Worm (Caenorhabditis elegans): Measurements from ENCODE around the gene che-11.

Gene che-11

DNA sequence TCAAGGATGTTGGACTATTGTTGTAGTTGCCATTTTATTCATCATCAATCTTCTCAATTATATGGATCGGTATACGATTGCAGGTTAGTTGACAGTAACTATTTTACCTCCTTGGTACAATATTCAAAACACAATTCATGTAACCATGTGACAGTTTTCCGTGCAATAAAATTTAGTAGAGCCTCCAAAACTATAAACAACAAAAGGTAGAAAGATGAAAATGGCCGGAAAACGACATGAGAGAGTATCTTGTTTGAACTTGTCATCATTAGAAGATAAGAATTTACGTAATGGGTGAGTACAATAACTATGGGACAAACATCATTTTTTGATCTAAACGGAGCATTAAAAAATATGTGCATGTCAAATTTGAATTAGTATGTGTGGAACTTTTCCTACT is 35.4 kb downstream of the che-11 start:
- TF ChIP-seq flt-1 (GFP tag; IDR thresholded peaks at IDR 0.05) (no peak), hmg-4 (GFP tag; optimal IDR thresholded peaks at IDR 0.05) (no peak), tra-4 (tag; optimal IDR thresholded peaks at IDR 0.05) (no peak), sea-1 (GFP tag; conservative IDR thresholded peaks at IDR 0.05) (no peak), pes-1 (GFP tag; IDR thresholded peaks at IDR 0.05) (no peak), ceh-13 (GFP tag; optimal IDR thresholded peaks at IDR 0.05) (no peak), B0310.2 (tag; optimal IDR thresholded peaks at IDR 0.05) (no peak), ceh-36 (tag; optimal IDR thresholded peaks at IDR 0.05) (no peak), F13C5.2 (tag; optimal IDR thresholded peaks at IDR 0.05) (no peak), ama-1 (optimal IDR thresholded peaks at IDR 0.05) (no peak), tbx-11 (GFP tag; IDR thresholded peaks at IDR 0.05) (no peak), hnd-1 (tag; optimal IDR thresholded peaks at IDR 0.05) (no peak), ets-7 (tag; optimal IDR thresholded peaks at IDR 0.05) (no peak)

DNA sequence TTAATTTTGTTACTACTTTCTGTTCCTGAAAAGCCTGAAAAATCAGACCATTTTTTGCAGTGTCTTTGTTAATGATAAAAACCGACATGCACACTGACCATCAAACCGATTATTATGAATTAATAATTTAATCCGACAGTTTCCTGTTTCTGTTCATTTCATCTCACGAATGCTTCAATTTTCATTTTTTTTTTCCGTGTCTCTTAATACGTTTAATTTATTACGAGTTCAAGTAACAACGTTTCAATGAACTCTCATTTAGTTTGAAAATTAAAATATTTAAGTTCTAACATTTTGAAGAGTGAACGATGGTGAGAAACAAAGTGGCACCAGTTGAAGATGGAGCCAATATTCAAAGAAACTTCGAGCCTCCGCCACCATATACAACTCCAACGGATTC is 35.8 kb downstream of the che-11 start, which contains the start of gene spin-1:
Gene spin-1 (plus strand): TSS at position 301 of the 400 bp plus-strand sequence.
- TF ChIP-seq pes-1 (GFP tag; IDR thresholded peaks at IDR 0.05) (no peak), aly-1 (tag; optimal IDR thresholded peaks at IDR 0.05) (no peak), hnd-1 (tag; optimal IDR thresholded peaks at IDR 0.05) (no peak), ama-1 (optimal IDR thresholded peaks at IDR 0.05) (no peak), scrt-1 (GFP tag; IDR thresholded peaks at IDR 0.05) (no peak)

DNA sequence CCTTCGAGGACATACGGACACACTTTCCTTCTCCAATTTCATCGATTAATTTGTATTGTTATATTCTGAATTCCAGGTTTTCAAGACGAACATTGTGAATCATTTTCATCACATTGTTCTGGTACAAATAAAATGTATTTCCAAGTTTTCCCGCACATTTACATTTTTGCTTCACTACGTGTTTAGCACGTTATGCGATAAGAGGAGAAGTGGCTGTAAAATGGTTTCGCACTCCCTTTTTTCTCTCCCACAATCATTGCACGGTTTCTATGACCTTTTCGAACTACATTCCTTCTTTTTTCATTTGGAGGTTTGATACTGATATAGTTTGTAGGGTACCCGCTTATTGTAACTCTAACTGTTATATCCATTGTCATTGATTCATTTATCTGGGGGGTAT is 36.8 kb downstream of the che-11 start:
- no peak for TF ChIP-seq ama-1 (optimal IDR thresholded peaks at IDR 0.05)

DNA sequence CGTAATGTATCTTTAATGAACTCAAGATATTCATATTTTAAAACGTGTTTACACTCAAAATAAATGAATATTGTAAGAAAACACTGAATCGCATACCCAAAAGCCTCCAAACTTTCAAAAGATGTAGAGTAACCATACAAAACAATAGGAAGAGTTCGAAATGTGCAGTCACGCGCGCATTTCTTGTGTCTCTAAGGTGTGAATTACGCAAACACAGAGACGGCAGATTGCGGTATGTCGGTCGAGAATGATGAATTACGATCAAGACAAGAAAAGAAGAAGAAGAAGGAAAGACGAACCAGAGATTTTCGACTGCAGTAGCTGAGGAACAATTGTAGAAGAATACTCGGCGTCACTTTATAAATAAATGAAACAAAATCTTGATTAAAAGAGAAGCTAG is 39.1 kb downstream of the che-11 start, which contains the start of gene lhpp-1:
Gene lhpp-1 (minus strand): TSS at position 354 of the 400 bp plus-strand sequence.
- TF ChIP-seq hmg-4 (GFP tag; optimal IDR thresholded peaks at IDR 0.05) (no peak), hmbx-1 (tag; optimal IDR thresholded peaks at IDR 0.05) (no peak), hnd-1 (tag; optimal IDR thresholded peaks at IDR 0.05) (no peak), B0310.2 (tag; optimal IDR thresholded peaks at IDR 0.05) (no peak), tra-4 (tag; optimal IDR thresholded peaks at IDR 0.05) (no peak), F13C5.2 (tag; optimal IDR thresholded peaks at IDR 0.05) (no peak), ceh-13 (GFP tag; optimal IDR thresholded peaks at IDR 0.05) (no peak), sea-1 (GFP tag; conservative IDR thresholded peaks at IDR 0.05) (no peak), pes-1 (GFP tag; IDR thresholded peaks at IDR 0.05) (no peak), tbx-37 (GFP tag; conservative IDR thresholded peaks at IDR 0.05) (no peak), ceh-36 (tag; optimal IDR thresholded peaks at IDR 0.05) (no peak), flt-1 (GFP tag; IDR thresholded peaks at IDR 0.05) (no peak), ets-7 (tag; optimal IDR thresholded peaks at IDR 0.05) (no peak), tbx-11 (GFP tag; IDR thresholded peaks at IDR 0.05) (no peak)

DNA sequence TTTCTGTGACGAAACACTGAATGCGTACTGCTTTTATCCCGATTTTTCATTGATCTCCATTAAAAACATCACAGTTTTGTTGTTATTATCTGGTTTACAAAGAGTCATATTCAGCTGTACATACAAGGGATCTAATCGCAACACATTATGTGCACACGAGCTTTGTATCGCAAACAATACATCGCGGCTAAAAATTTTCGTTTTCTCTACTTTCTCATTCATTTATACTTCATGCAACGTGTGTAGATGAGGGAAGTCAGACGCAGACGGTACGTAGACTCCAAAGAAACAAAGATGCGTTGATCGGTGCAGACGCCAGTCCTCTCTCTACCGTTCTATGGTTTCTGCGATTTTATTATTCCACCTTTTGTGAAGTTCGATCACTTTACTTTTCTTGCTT is 43.7 kb downstream of the che-11 start, which contains the start of gene nhr-136:
Gene nhr-136 (plus strand): TSS at position 301 of the 400 bp plus-strand sequence.
- TF ChIP-seq tbx-37 (GFP tag; conservative IDR thresholded peaks at IDR 0.05) = no peak
- TF ChIP-seq hmbx-1 (tag; optimal IDR thresholded peaks at IDR 0.05) = no peak
- no peak for TF ChIP-seq hnd-1 (tag; optimal IDR thresholded peaks at IDR 0.05)
- TF ChIP-seq hmg-4 (GFP tag; optimal IDR thresholded peaks at IDR 0.05) = no peak
- TF ChIP-seq aly-1 (tag; optimal IDR thresholded peaks at IDR 0.05) = no peak
- no peak for TF ChIP-seq ama-1 (optimal IDR thresholded peaks at IDR 0.05)
- no peak for TF ChIP-seq ceh-36 (tag; optimal IDR thresholded peaks at IDR 0.05)
- TF ChIP-seq ets-7 (tag; optimal IDR thresholded peaks at IDR 0.05) = no peak
- no peak for TF ChIP-seq tbx-11 (GFP tag; IDR thresholded peaks at IDR 0.05)
- no peak for TF ChIP-seq scrt-1 (GFP tag; IDR thresholded peaks at IDR 0.05)
- TF ChIP-seq ceh-13 (GFP tag; optimal IDR thresholded peaks at IDR 0.05) = no peak
- no peak for TF ChIP-seq tra-4 (tag; optimal IDR thresholded peaks at IDR 0.05)
- TF ChIP-seq B0310.2 (tag; optimal IDR thresholded peaks at IDR 0.05) = no peak
- TF ChIP-seq pes-1 (GFP tag; IDR thresholded peaks at IDR 0.05) = no peak
- TF ChIP-seq flt-1 (GFP tag; IDR thresholded peaks at IDR 0.05) = no peak
- no peak for TF ChIP-seq F13C5.2 (tag; optimal IDR thresholded peaks at IDR 0.05)

DNA sequence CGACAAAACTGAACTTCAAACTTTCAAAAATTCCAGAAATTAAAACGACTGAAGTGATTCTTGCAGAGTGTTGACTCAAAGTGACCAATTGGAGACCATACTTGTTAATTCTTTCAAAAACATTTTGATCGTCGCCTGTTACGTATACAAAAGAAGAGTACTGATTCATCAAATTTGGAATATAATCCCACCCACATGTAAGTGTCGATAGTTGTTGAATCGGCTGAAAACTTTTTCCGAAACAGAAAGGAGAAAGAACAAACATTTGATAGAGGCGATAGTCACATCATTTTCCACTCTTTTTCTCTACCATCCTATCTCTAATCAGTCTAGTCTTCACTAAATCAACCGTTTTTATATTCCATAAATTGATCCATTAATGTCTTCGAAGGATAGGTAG is 46.6 kb downstream of the che-11 start, which contains the start of gene nhr-153:
Gene nhr-153 (plus strand): TSS at position 301 of the 400 bp plus-strand sequence.
- TF ChIP-seq tra-4 (tag; optimal IDR thresholded peaks at IDR 0.05) = no peak
- TF ChIP-seq pes-1 (GFP tag; IDR thresholded peaks at IDR 0.05) = no peak
- no peak for TF ChIP-seq sea-1 (GFP tag; conservative IDR thresholded peaks at IDR 0.05)

DNA sequence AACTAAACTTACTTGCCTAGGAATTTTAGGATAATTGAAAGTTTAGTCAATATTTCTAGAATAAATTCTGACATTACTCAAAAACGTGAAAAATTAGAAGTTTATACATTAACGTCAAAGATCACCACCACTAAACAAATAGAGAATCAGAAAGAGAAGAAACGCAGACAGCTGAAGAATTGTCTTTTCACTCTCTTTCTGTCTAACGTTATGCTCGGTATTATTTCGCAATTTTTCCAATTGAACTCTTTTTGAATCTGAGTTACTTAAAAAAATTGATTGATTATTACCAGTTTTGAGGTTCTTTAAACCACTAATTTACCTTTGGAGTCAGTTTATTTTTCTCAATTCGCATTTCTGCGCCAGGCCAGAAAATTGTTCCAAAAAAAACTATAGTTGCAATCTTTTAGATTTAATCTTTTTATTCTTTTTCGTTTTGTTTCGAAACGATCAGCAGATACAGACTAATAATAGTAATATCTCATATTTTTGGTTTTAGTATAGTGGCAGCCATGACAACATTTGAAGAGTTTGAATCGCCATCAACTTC is 49.6 kb downstream of the che-11 start, which contains the start of gene nhr-154:
Gene nhr-154 (plus strand): TSS at position 500 of the 550 bp plus-strand sequence.
- no peak for TF ChIP-seq hnd-1 (tag; optimal IDR thresholded peaks at IDR 0.05)
- TF ChIP-seq hmg-4 (GFP tag; optimal IDR thresholded peaks at IDR 0.05) = no peak

DNA sequence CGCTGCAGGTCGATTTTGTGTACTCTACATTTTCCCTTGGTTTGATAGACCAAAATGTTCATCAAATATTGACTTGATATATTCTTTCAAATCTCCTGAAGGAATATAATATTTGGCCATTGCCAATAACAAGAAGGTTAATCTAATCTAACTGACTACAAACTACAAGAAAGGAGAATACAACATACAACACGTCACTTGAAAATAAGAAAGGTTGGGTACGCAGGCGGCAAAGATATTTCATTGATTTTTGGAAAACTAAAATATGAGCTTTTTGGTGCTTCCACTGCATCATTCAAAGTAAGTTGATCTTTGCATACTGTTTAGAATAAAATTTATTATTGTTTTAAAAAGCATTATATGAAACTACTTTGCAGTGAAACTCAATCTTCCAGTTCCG is 52.4 kb downstream of the che-11 start, which contains the start of gene nhr-209:
Gene nhr-209 (plus strand): TSS at position 27 of the 400 bp plus-strand sequence.
- no peak for TF ChIP-seq ceh-36 (tag; optimal IDR thresholded peaks at IDR 0.05)
- no peak for TF ChIP-seq pes-1 (GFP tag; IDR thresholded peaks at IDR 0.05)
- TF ChIP-seq ceh-13 (GFP tag; optimal IDR thresholded peaks at IDR 0.05) = no peak
- no peak for TF ChIP-seq tra-4 (tag; optimal IDR thresholded peaks at IDR 0.05)
- no peak for TF ChIP-seq F13C5.2 (tag; optimal IDR thresholded peaks at IDR 0.05)
- no peak for TF ChIP-seq aly-1 (tag; optimal IDR thresholded peaks at IDR 0.05)
- no peak for TF ChIP-seq hmg-4 (GFP tag; optimal IDR thresholded peaks at IDR 0.05)
- TF ChIP-seq ama-1 (optimal IDR thresholded peaks at IDR 0.05) = no peak
- TF ChIP-seq tbx-37 (GFP tag; conservative IDR thresholded peaks at IDR 0.05) = no peak
- no peak for TF ChIP-seq ets-7 (tag; optimal IDR thresholded peaks at IDR 0.05)
- TF ChIP-seq B0310.2 (tag; optimal IDR thresholded peaks at IDR 0.05) = no peak
- TF ChIP-seq hmbx-1 (tag; optimal IDR thresholded peaks at IDR 0.05) = no peak
- TF ChIP-seq flt-1 (GFP tag; IDR thresholded peaks at IDR 0.05) = no peak
- no peak for TF ChIP-seq scrt-1 (GFP tag; IDR thresholded peaks at IDR 0.05)
- no peak for TF ChIP-seq tbx-11 (GFP tag; IDR thresholded peaks at IDR 0.05)
- no peak for TF ChIP-seq sea-1 (GFP tag; conservative IDR thresholded peaks at IDR 0.05)
- TF ChIP-seq hnd-1 (tag; optimal IDR thresholded peaks at IDR 0.05) = no peak
